Fruit fly (Drosophila melanogaster) whole organism, adult: ENCODE data around the gene CG13280.

Experiments
- CG11617 ChIP-seq: fragments of 200-800 bp; sonication (Bioruptor generic); optimal IDR thresholded peaks from 2 replicates; lab custom pipeline; 2017; ENCODE audit warnings: mild to moderate bottlenecking, missing biosample characterization, missing genetic modification reagents, missing genetic modification characterization
- CG12768 ChIP-seq: fragments of 200-800 bp; sonication (Bioruptor generic); optimal IDR thresholded peaks from 2 replicates; lab custom pipeline; 2017; ENCODE audit warnings: missing biosample characterization, missing genetic modification characterization, mild to moderate bottlenecking, moderate library complexity, missing genetic modification reagents
- CG14711 ChIP-seq: fragments of 200-800 bp; sonication (Bioruptor generic); optimal IDR thresholded peaks from 2 replicates; lab custom pipeline; 2018; ENCODE audit warnings: missing biosample characterization, mild to moderate bottlenecking, missing genetic modification characterization, moderate library complexity
- CG1620 ChIP-seq: fragments of 200-800 bp; sonication (Bioruptor generic); optimal IDR thresholded peaks from 2 replicates; lab custom pipeline; 2016; ENCODE audit warnings: missing biosample characterization, missing genetic modification characterization
- CG33017 ChIP-seq: fragments of 200-800 bp; sonication (Bioruptor generic); optimal IDR thresholded peaks from 2 replicates; lab custom pipeline; 2018; ENCODE audit warnings: missing biosample characterization, mild to moderate bottlenecking, missing genetic modification characterization, moderate library complexity
- CG5204 ChIP-seq: fragments of 200-800 bp; sonication (Bioruptor generic); optimal IDR thresholded peaks from 2 replicates; lab custom pipeline; 2016; ENCODE audit warnings: missing biosample characterization, missing genetic modification characterization
- CG7045 ChIP-seq: fragments of 200-800 bp; sonication (Bioruptor generic); optimal IDR thresholded peaks from 2 replicates; lab custom pipeline; 2017; ENCODE audit warnings: missing biosample characterization, mild to moderate bottlenecking, missing genetic modification characterization
- CG7101 ChIP-seq: fragments of 200-800 bp; sonication (Bioruptor generic); optimal IDR thresholded peaks from 2 replicates; lab custom pipeline; 2018; ENCODE audit warnings: missing biosample characterization, mild to moderate bottlenecking, missing genetic modification characterization, moderate library complexity
- Clk ChIP-seq: fragments of 200-800 bp; sonication (Bioruptor generic); optimal IDR thresholded peaks from 2 replicates; lab custom pipeline; 2017; ENCODE audit warnings: missing biosample characterization, missing genetic modification characterization
- Crg-1 ChIP-seq: fragments of 200-800 bp; sonication (Bioruptor generic); optimal IDR thresholded peaks from 2 replicates; lab custom pipeline; 2016; ENCODE audit warnings: missing biosample characterization, missing genetic modification characterization
- Hr96 ChIP-seq: fragments of 200-800 bp; sonication (Bioruptor generic); optimal IDR thresholded peaks from 2 replicates; lab custom pipeline; 2016; ENCODE audit warnings: missing biosample characterization, missing genetic modification characterization
- Mnt ChIP-seq: fragments of 200-800 bp; sonication (Bioruptor generic); optimal IDR thresholded peaks from 2 replicates; lab custom pipeline; 2016; ENCODE audit warnings: missing biosample characterization, mild to moderate bottlenecking, missing genetic modification characterization
- bab1 ChIP-seq: fragments of 200-800 bp; sonication (Bioruptor generic); optimal IDR thresholded peaks from 3 replicates; lab custom pipeline; 2019; ENCODE audit warnings: missing biosample characterization, mild to moderate bottlenecking, missing genetic modification characterization, moderate library complexity
- cic ChIP-seq: fragments of 200-800 bp; sonication (Bioruptor generic); optimal IDR thresholded peaks from 2 replicates; lab custom pipeline; 2017; ENCODE audit warnings: missing biosample characterization, mild to moderate bottlenecking, missing genetic modification characterization, moderate library complexity
- cnc ChIP-seq, 2 experiments: fragments of >200 bp; optimal IDR thresholded peaks; 2 replicates each; lab custom pipeline; 2017
- kay ChIP-seq: fragments of 200-800 bp; sonication (Bioruptor generic); peaks from one replicate; lab custom pipeline; 2016; ENCODE audit warnings: missing biosample characterization, missing genetic modification characterization, borderline replicate concordance
- ovo ChIP-seq: fragments of 200-800 bp; sonication (Bioruptor generic); optimal IDR thresholded peaks from 2 replicates; lab custom pipeline; 2016; ENCODE audit warnings: missing biosample characterization, missing genetic modification characterization
- pad ChIP-seq: fragments of 200-800 bp; sonication (Bioruptor generic); optimal IDR thresholded peaks from 3 replicates; lab custom pipeline; 2017; ENCODE audit warnings: missing biosample characterization, missing genetic modification characterization, mild to moderate bottlenecking, moderate library complexity, missing genetic modification reagents
- tj ChIP-seq: fragments of 200-800 bp; sonication (Bioruptor generic); optimal IDR thresholded peaks from 3 replicates; lab custom pipeline; 2017; ENCODE audit warnings: missing biosample characterization, mild to moderate bottlenecking, missing genetic modification characterization, moderate library complexity
- toe ChIP-seq: fragments of 200-800 bp; sonication (Bioruptor generic); optimal IDR thresholded peaks from 2 replicates; lab custom pipeline; 2016; ENCODE audit warnings: missing biosample characterization, missing genetic modification characterization

CG13280 gene

dm6 chr2L:16820993-16821392 is at the start of gene CG13280:
Gene CG13280 (minus strand): TSS chr2L:16821093.
- no peak for TF ChIP-seq toe
- no peak for TF ChIP-seq CG12768
- TF ChIP-seq kay (GFP tag; lab: Kevin White, UChicago), result no peak
- TF ChIP-seq CG14711 (tag; lab: Kevin White, UChicago), result no peak
- no peak for TF ChIP-seq CG7045 (GFP tag; lab: Kevin White, UChicago)
- TF ChIP-seq cic (GFP tag; lab: Kevin White, UChicago), result no peak
- no peak for TF ChIP-seq Crg-1 (GFP tag; lab: Kevin White, UChicago)
- no peak for TF ChIP-seq Hr96 (GFP tag; lab: Kevin White, UChicago)
- TF ChIP-seq CG11617, result no peak
- no peak for TF ChIP-seq pad (GFP tag; lab: Kevin White, UChicago)
- TF ChIP-seq CG5204, result no peak
- no peak for TF ChIP-seq cnc (optimal IDR thresholded peaks at IDR 0.05; lab: Kevin White, UChicago)
- TF ChIP-seq tj (GFP tag; lab: Kevin White, UChicago), result no peak
- no peak for TF ChIP-seq ovo (GFP tag; lab: Kevin White, UChicago)
- no peak for TF ChIP-seq Mnt (GFP tag; lab: Kevin White, UChicago)
- TF ChIP-seq CG33017 (tag; lab: Kevin White, UChicago), result no peak

DNA sequence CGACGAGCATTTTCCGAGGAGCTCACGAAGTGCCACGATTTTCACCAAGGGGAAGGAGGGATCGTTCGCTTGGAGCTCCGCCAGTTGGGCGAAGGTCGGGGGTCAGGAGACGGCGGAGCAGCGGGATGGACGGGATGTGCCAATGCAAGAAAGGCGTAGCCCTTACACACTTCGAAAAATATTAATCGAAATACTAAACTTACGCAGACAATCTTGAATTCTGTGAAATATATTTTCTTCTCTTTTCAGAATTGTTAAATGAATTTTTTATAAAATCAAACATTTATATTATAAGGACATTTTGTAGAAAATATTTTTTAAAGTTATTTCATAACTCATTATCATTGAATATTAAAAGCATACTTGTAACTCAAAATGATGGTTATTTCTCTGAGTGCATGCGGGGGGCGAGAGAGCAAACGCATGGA is 48.0 kb upstream of the CG13280 start:
- TF ChIP-seq CG33017 (tag; lab: Kevin White, UChicago) (no peak), CG1620 (GFP tag; lab: Kevin White, UChicago) (no peak), cic (GFP tag; lab: Kevin White, UChicago) (no peak), Crg-1 (GFP tag; lab: Kevin White, UChicago) (no peak), ovo (GFP tag; lab: Kevin White, UChicago) (no peak), CG11617 (no peak), CG12768 (no peak), CG7045 (GFP tag; lab: Kevin White, UChicago) (no peak), Clk (no peak)

DNA sequence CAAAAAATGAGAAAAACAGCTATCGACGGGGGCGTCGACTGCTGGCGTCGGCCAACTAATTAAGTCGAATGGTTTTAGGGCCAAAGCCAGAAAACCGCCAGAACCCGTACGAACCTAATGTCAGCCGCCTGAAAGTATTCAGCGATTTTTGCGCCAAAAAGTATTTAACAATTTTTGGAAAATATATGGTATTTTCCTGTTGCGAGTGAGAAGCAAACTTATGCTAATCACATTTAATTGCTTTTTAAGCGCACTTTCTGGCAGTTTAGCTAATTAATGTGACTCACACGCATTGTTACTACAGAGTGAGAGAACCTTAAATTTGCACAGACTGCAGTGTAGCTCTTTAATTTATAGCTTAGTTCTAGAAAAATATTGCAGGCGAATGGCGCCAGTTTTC is 41.6 kb upstream of the CG13280 start:
- TF ChIP-seq CG12768 (no peak), Clk (no peak), CG14711 (tag; lab: Kevin White, UChicago) (no peak), CG7101 (no peak), CG33017 (tag; lab: Kevin White, UChicago) (no peak), CG1620 (GFP tag; lab: Kevin White, UChicago) (no peak), bab1 (GFP tag; lab: Kevin White, UChicago) (no peak), tj (GFP tag; lab: Kevin White, UChicago) (no peak), CG11617 (no peak), ovo (GFP tag; lab: Kevin White, UChicago) (no peak), cic (GFP tag; lab: Kevin White, UChicago) (no peak), cnc (optimal IDR thresholded peaks at IDR 0.05; lab: Kevin White, UChicago) (no peak), Hr96 (GFP tag; lab: Kevin White, UChicago) (no peak), CG7045 (GFP tag; lab: Kevin White, UChicago) (no peak), toe (no peak), pad (GFP tag; lab: Kevin White, UChicago) (no peak), kay (GFP tag; lab: Kevin White, UChicago) (no peak), Crg-1 (GFP tag; lab: Kevin White, UChicago) (no peak)

DNA sequence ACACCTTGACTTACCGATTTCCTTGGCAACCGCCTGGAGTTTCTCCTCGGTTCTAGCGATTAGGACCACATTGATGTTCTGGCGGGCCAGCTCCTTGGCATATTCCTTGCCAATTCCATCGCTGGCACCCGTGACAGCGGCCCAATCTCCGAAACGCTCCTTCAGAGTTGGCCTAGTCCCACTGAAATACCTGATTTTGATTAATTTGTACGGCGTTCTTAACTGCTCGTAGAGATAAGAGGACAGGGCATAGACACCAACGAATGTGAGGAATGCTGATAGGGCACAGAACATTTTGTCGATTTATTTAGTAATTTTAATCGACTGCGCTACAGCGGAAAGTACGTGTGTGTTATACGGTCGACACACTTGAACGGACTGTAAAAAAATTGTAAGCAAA is 40.2 kb upstream of the CG13280 start, which contains the start of gene CG6012:
Gene CG6012 (minus strand): TSS at position 364 of the 400 bp plus-strand sequence.
- no peak for TF ChIP-seq CG1620 (GFP tag; lab: Kevin White, UChicago)
- TF ChIP-seq kay (GFP tag; lab: Kevin White, UChicago), result no peak
- no peak for TF ChIP-seq CG14711 (tag; lab: Kevin White, UChicago)
- no peak for TF ChIP-seq CG12768
- no peak for TF ChIP-seq cnc (optimal IDR thresholded peaks at IDR 0.05; lab: Kevin White, UChicago)
- no peak for TF ChIP-seq Crg-1 (GFP tag; lab: Kevin White, UChicago)
- peak; percentile 11 for TF ChIP-seq cic (GFP tag; lab: Kevin White, UChicago)
- TF ChIP-seq CG33017 (tag; lab: Kevin White, UChicago), result no peak

dm6 chr2L:16859566-16859965 is 38.7 kb upstream of the CG13280 start:
- no peak for TF ChIP-seq CG11617
- TF ChIP-seq kay (GFP tag; lab: Kevin White, UChicago), result no peak
- TF ChIP-seq bab1 (GFP tag; lab: Kevin White, UChicago), result no peak
- TF ChIP-seq Clk, result no peak
- TF ChIP-seq cnc (optimal IDR thresholded peaks at IDR 0.05; lab: Kevin White, UChicago), result no peak
- TF ChIP-seq tj (GFP tag; lab: Kevin White, UChicago), result no peak
- TF ChIP-seq Crg-1 (GFP tag; lab: Kevin White, UChicago), result no peak
- no peak for TF ChIP-seq cic (GFP tag; lab: Kevin White, UChicago)
- TF ChIP-seq ovo (GFP tag; lab: Kevin White, UChicago), result no peak

DNA sequence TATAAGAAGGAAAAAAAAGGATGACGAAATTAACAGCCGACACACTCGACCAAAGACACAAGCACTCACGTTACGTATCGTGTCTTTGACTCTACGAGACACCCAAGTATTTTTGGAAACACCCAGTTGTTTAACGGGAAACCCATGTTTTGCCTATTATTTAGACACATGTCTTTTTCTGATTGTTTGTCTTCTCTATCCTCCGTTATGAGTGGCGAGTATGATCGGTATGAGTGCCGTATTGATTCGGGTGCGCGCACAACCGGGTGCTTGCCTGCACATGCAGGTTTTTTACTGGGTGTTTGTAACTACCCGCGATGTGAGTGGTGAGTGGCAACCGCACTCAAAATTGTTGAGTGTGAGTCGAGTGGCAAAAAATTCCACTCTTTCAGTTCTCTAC is 38.2 kb upstream of the CG13280 start:
- no peak for TF ChIP-seq toe
- TF ChIP-seq Clk, result no peak
- TF ChIP-seq pad (GFP tag; lab: Kevin White, UChicago), result no peak
- no peak for TF ChIP-seq cic (GFP tag; lab: Kevin White, UChicago)
- TF ChIP-seq CG5204, result no peak
- TF ChIP-seq Mnt (GFP tag; lab: Kevin White, UChicago), result no peak
- no peak for TF ChIP-seq CG14711 (tag; lab: Kevin White, UChicago)
- no peak for TF ChIP-seq CG1620 (GFP tag; lab: Kevin White, UChicago)
- no peak for TF ChIP-seq bab1 (GFP tag; lab: Kevin White, UChicago)
- no peak for TF ChIP-seq CG12768
